Worm (Caenorhabditis elegans) whole organism, young adult: ENCODE measurements around the gene Y42H9B.3.

Source experiments
- K12H6.12 ChIP-seq: fragments of 200-800 bp; sonication (Bioruptor generic); optimal IDR thresholded peaks from 2 replicates; lab custom pipeline; 2018; ENCODE audit warnings: mild to moderate bottlenecking, missing genetic modification characterization, missing compliant biosample characterization
- ama-1 ChIP-seq, 3 experiments: fragments of 150-350 bp in 1 of 3; sonication (generic microtip) in 2 of 3; optimal IDR thresholded peaks; 2 replicates each; lab custom pipeline; 2014 to 2018; ENCODE audit warnings: missing biosample characterization in 2 of 3, missing genetic modification characterization in 2 of 3, missing genetic modification reagents in 2 of 3
- atf-7 ChIP-seq: sonication (generic microtip); optimal IDR thresholded peaks from 2 replicates; lab custom pipeline; 2017; ENCODE audit warnings: mild to moderate bottlenecking, missing genetic modification characterization, missing compliant biosample characterization
- attf-3 ChIP-seq: fragments of 200-800 bp; sonication (Bioruptor generic); conservative IDR thresholded peaks from 2 replicates; pipeline ENCODE4 v1.3.6; 2022; ENCODE audit warnings: missing genetic modification reagents, missing genetic modification characterization, missing compliant biosample characterization
- bed-1 ChIP-seq: fragments of 200-800 bp; sonication (Bioruptor generic); IDR thresholded peaks from 2 replicates; pipeline ENCODE4 v1.3.6; 2022; ENCODE audit warnings: missing genetic modification reagents, missing genetic modification characterization, missing compliant biosample characterization
- egrh-3 ChIP-seq: fragments of 200-800 bp; sonication (Bioruptor generic); IDR thresholded peaks from 2 replicates; pipeline ENCODE4 v1.3.6; 2022; ENCODE audit warnings: missing genetic modification reagents, missing genetic modification characterization, missing compliant biosample characterization
- ets-4 ChIP-seq: fragments of 200-800 bp; sonication (Bioruptor generic); optimal IDR thresholded peaks from 2 replicates; lab custom pipeline; 2018; ENCODE audit warnings: mild to moderate bottlenecking, missing genetic modification characterization, missing compliant biosample characterization
- hlh-26 ChIP-seq: fragments of 200-800 bp; sonication (Bioruptor generic); conservative IDR thresholded peaks from 2 replicates; pipeline ENCODE4 v1.3.6; 2022; ENCODE audit warnings: missing genetic modification reagents, missing genetic modification characterization, missing compliant biosample characterization
- pha-4 ChIP-seq: fragments of 150-350 bp; sonication (generic microtip); optimal IDR thresholded peaks from 2 replicates; lab custom pipeline; 2014; ENCODE audit warnings: missing biosample characterization, missing genetic modification reagents, missing genetic modification characterization
- snpc-4 ChIP-seq, 5 experiments: fragments of 150-350 bp in 1 of 5; sonication (generic microtip) in 4 of 5; optimal IDR thresholded peaks; 2 replicates each; lab custom pipeline; 2014 to 2018; ENCODE audit warnings: missing genetic modification characterization in 5 of 5, missing biosample characterization in 3 of 5, antibody characterized with exemption in 2 of 5, mild to moderate bottlenecking in 2 of 5, missing compliant biosample characterization in 2 of 5, missing genotype in 2 of 5, moderate library complexity in 2 of 5, missing genetic modification reagents in 1 of 5

ce11 chrIV:8030099-8030498 lies 17.9 kb upstream of the Y42H9B.3 start:
- no peak for TF ChIP-seq egrh-3
- no peak for TF ChIP-seq atf-7 (tag; lab: Kevin White, UChicago)
- TF ChIP-seq K12H6.12 (tag; lab: Kevin White, UChicago): no peak
- no peak for TF ChIP-seq attf-3
- TF ChIP-seq hlh-26: no peak
- no peak for TF ChIP-seq ets-4 (GFP tag; lab: Kevin White, UChicago)
- no peak for TF ChIP-seq pha-4 (tag; lab: Kevin White, UChicago)
- no peak for TF ChIP-seq bed-1
- no peak for TF ChIP-seq ama-1 (optimal IDR thresholded peaks at IDR 0.05; lab: Kevin White, UChicago)
- no peak for TF ChIP-seq ama-1 (GFP tag; optimal IDR thresholded peaks at IDR 0.05; lab: Kevin White, UChicago)
- TF ChIP-seq snpc-4 (GFP tag; optimal IDR thresholded peaks at IDR 0.05; lab: Kevin White, UChicago): no peak
- TF ChIP-seq snpc-4 (tag; optimal IDR thresholded peaks at IDR 0.05; lab: Kevin White, UChicago): no peak
